Fruit fly (Drosophila melanogaster) S2 (cell line): ENCODE measurements around the gene svp.

Experiments used
- CG8478 ChIP-seq: fragments of >200 bp; optimal IDR thresholded peaks from 2 replicates; lab custom pipeline; 2018
- CTCF ChIP-seq, 2 experiments: fragments of >200 bp; optimal IDR thresholded peaks; 2 replicates each; lab custom pipeline; 2018

DNA sequence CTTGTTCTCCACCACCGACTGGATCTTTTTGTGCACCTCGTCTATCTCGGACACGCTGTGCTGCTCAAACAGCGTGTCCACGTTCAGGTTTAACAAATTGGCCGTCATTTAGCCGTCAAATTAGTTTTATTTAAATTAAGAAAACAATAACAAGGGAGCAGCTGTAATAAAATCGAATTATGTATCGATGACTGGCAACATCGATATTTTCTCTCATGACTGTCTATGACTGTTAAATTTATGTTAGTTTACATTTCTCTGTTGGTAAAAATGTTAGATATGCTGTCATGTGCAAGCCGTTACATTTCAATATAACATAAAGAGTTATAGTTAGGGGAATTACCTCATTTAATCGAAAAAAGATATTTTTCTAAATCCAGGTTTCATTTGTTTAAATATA is 39.0 kb upstream of the svp start, which contains the start of gene Cog1:
- TF ChIP-seq CG8478 (no peak), CTCF (optimal IDR thresholded peaks at IDR 0.05; lab: Kevin White, UChicago) (no peak)
